Worm (Caenorhabditis elegans) whole organism, late embryonic: ENCODE results near the gene C46C2.5.

Experiments
- C08G9.2 ChIP-seq: sonication (generic microtip); optimal IDR thresholded peaks from 2 replicates; lab custom pipeline; 2016; ENCODE audit warnings: mild to moderate bottlenecking, missing genetic modification characterization, moderate library complexity, missing compliant biosample characterization
- C38D4.7 ChIP-seq: fragments of 200-800 bp; sonication (Bioruptor generic); optimal IDR thresholded peaks from 2 replicates; lab custom pipeline; 2018; ENCODE audit warnings: mild to moderate bottlenecking, missing genetic modification characterization, moderate library complexity, missing compliant biosample characterization
- F13H6.1 ChIP-seq: sonication (generic microtip); optimal IDR thresholded peaks from 2 replicates; lab custom pipeline; 2016; ENCODE audit warnings: missing genetic modification characterization, missing compliant biosample characterization
- K02D7.2 ChIP-seq: sonication (generic microtip); optimal IDR thresholded peaks from 2 replicates; lab custom pipeline; 2017; ENCODE audit warnings: mild to moderate bottlenecking, missing genetic modification characterization, missing compliant biosample characterization
- Y22D7AL.16 ChIP-seq: sonication (generic microtip); optimal IDR thresholded peaks from 2 replicates; lab custom pipeline; 2016; ENCODE audit warnings: missing genetic modification characterization, missing compliant biosample characterization
- ceh-14 ChIP-seq: sonication (generic microtip); optimal IDR thresholded peaks from 2 replicates; lab custom pipeline; 2016; ENCODE audit warnings: missing genotype, missing genetic modification characterization, missing compliant biosample characterization
- ceh-18 ChIP-seq: sonication (generic microtip); optimal IDR thresholded peaks from 2 replicates; lab custom pipeline; 2016; ENCODE audit warnings: missing genetic modification characterization, missing compliant biosample characterization
- ceh-2 ChIP-seq: sonication (generic microtip); optimal IDR thresholded peaks from 2 replicates; lab custom pipeline; 2016; ENCODE audit warnings: missing genotype, missing genetic modification characterization, missing compliant biosample characterization
- ceh-22 ChIP-seq: sonication (generic microtip); optimal IDR thresholded peaks from 2 replicates; lab custom pipeline; 2017; ENCODE audit warnings: missing biosample characterization, missing genetic modification characterization
- ceh-24 ChIP-seq: sonication (generic microtip); optimal IDR thresholded peaks from 2 replicates; lab custom pipeline; 2016; ENCODE audit warnings: mild to moderate bottlenecking, missing genetic modification characterization, missing compliant biosample characterization
- ceh-30 ChIP-seq: fragments of 150-350 bp; optimal IDR thresholded peaks from 2 replicates; lab custom pipeline; 2014; ENCODE audit warnings: missing biosample characterization, missing genetic modification characterization
- ceh-31 ChIP-seq: sonication (generic microtip); optimal IDR thresholded peaks from 2 replicates; lab custom pipeline; 2016; ENCODE audit warnings: missing genetic modification characterization, missing compliant biosample characterization
- ceh-45 ChIP-seq: fragments of 200-800 bp; sonication (Bioruptor generic); IDR thresholded peaks from 2 replicates; pipeline ENCODE4 v1.3.6; 2022; ENCODE audit warnings: missing genetic modification reagents, missing genetic modification characterization, missing compliant biosample characterization
- ceh-48 ChIP-seq: sonication (generic microtip); optimal IDR thresholded peaks from 2 replicates; lab custom pipeline; 2016; ENCODE audit warnings: missing genetic modification characterization, inconsistent platforms, missing compliant biosample characterization
- ceh-9 ChIP-seq: sonication (generic microtip); optimal IDR thresholded peaks from 2 replicates; lab custom pipeline; 2016; ENCODE audit warnings: mild to moderate bottlenecking, missing genetic modification characterization, inconsistent platforms, missing compliant biosample characterization
- dve-1 ChIP-seq: sonication (generic microtip); optimal IDR thresholded peaks from 2 replicates; lab custom pipeline; 2017; ENCODE audit warnings: antibody characterized with exemption, mild to moderate bottlenecking, missing genetic modification characterization, missing compliant biosample characterization
- elt-2 ChIP-seq: sonication (generic microtip); optimal IDR thresholded peaks from 2 replicates; lab custom pipeline; 2016; ENCODE audit warnings: missing genetic modification reagents, missing genetic modification characterization, missing compliant biosample characterization
- eyg-1 ChIP-seq: sonication (generic microtip); optimal IDR thresholded peaks from 2 replicates; lab custom pipeline; 2016; ENCODE audit warnings: missing genotype, missing genetic modification characterization, missing compliant biosample characterization
- fkh-6 ChIP-seq: sonication (generic microtip); optimal IDR thresholded peaks from 2 replicates; lab custom pipeline; 2016; ENCODE audit warnings: missing genetic modification characterization, missing compliant biosample characterization
- gmeb-2 ChIP-seq: sonication (generic microtip); optimal IDR thresholded peaks from 2 replicates; lab custom pipeline; 2016; ENCODE audit warnings: missing genetic modification characterization, inconsistent platforms, missing compliant biosample characterization
- hlh-13 ChIP-seq: fragments of 200-800 bp; sonication (Bioruptor generic); optimal IDR thresholded peaks from 2 replicates; lab custom pipeline; 2018; ENCODE audit warnings: mild to moderate bottlenecking, missing genetic modification characterization, missing compliant biosample characterization
- hlh-30 ChIP-seq: sonication (generic microtip); optimal IDR thresholded peaks from 2 replicates; lab custom pipeline; 2017; ENCODE audit warnings: antibody characterized with exemption, missing genetic modification characterization, missing compliant biosample characterization; ENCODE audit not compliant: insufficient read depth
- mec-3 ChIP-seq: sonication (generic microtip); optimal IDR thresholded peaks from 2 replicates; lab custom pipeline; 2016; ENCODE audit warnings: borderline replicate concordance, missing genetic modification characterization, missing compliant biosample characterization
- nfya-1 ChIP-seq: sonication (generic microtip); optimal IDR thresholded peaks from 2 replicates; lab custom pipeline; 2017; ENCODE audit warnings: missing genetic modification characterization, mild to moderate bottlenecking, missing compliant biosample characterization, antibody characterized with exemption, moderate library complexity
- nhr-11 ChIP-seq: fragments of 150-350 bp; optimal IDR thresholded peaks from 2 replicates; lab custom pipeline; 2014; ENCODE audit warnings: missing biosample characterization, missing genetic modification characterization
- nhr-232 ChIP-seq: sonication (generic microtip); optimal IDR thresholded peaks from 2 replicates; lab custom pipeline; 2016; ENCODE audit warnings: missing genetic modification characterization, missing compliant biosample characterization
- npax-4 ChIP-seq: sonication (generic microtip); optimal IDR thresholded peaks from 2 replicates; lab custom pipeline; 2016; ENCODE audit warnings: missing genetic modification characterization, missing compliant biosample characterization
- pag-3 ChIP-seq: sonication (generic microtip); optimal IDR thresholded peaks from 2 replicates; lab custom pipeline; 2016; ENCODE audit warnings: missing compliant biosample characterization, missing genetic modification characterization, borderline replicate concordance
- pha-2 ChIP-seq: sonication (generic microtip); optimal IDR thresholded peaks from 2 replicates; lab custom pipeline; 2017; ENCODE audit warnings: mild to moderate bottlenecking, missing genetic modification characterization, missing compliant biosample characterization
- pha-4 ChIP-seq: fragments of 150-350 bp; optimal IDR thresholded peaks from 2 replicates; lab custom pipeline; 2018; ENCODE audit warnings: missing biosample characterization, missing genetic modification reagents, missing genetic modification characterization
- ref-2 ChIP-seq: sonication (generic microtip); optimal IDR thresholded peaks from 2 replicates; lab custom pipeline; 2016; ENCODE audit warnings: missing genetic modification characterization, missing compliant biosample characterization
- syd-9 ChIP-seq: sonication (generic microtip); optimal IDR thresholded peaks from 2 replicates; lab custom pipeline; 2016; ENCODE audit warnings: mild to moderate bottlenecking, missing genetic modification characterization, moderate library complexity, missing compliant biosample characterization
- tbx-2 ChIP-seq: sonication (generic microtip); optimal IDR thresholded peaks from 2 replicates; lab custom pipeline; 2016; ENCODE audit warnings: missing genetic modification characterization, missing compliant biosample characterization
- ttx-3 ChIP-seq: sonication (generic microtip); optimal IDR thresholded peaks from 2 replicates; lab custom pipeline; 2016; ENCODE audit warnings: missing genetic modification reagents, missing genetic modification characterization, missing compliant biosample characterization
- unc-3 ChIP-seq, 2 experiments: fragments of 200-800 bp in 1 of 2; sonication (Bioruptor generic) in 1 of 2; sonication (generic microtip) in 1 of 2; conservative IDR thresholded peaks in 1 of 2; optimal IDR thresholded peaks in 1 of 2; 2 replicates each; pipeline versions ENCODE4 v1.3.6 to Lab custom; 2016 to 2022; ENCODE audit warnings: missing compliant biosample characterization in 2 of 2, missing genetic modification characterization in 2 of 2, missing genetic modification reagents in 1 of 2
- unc-42 ChIP-seq: sonication (generic microtip); optimal IDR thresholded peaks from 2 replicates; lab custom pipeline; 2016; ENCODE audit warnings: missing genotype, missing genetic modification characterization, missing compliant biosample characterization
- unc-55 ChIP-seq: sonication (generic microtip); optimal IDR thresholded peaks from 2 replicates; lab custom pipeline; 2017; ENCODE audit warnings: missing biosample characterization, missing genetic modification reagents, missing genetic modification characterization

C46C2.5 gene

DNA sequence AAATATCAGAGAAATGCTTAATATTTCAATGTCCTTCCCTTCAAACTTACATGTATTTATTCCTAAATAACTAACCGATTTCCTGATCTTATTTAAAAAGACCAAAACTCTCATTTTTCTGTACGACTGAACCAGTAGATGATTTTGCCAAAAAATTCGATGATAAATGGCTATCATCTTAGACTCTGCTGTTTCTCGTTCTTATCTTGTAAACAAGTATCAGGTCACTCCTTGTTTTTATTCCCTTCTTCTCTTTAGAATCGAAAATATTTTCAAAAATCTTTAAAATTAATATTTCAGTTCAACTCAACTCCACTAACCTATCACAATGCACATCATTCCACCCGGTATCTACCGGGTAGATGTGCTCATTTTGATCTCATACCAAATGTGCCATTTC is 25.0 kb upstream of the C46C2.5 start, which contains the start of gene C46C2.2:
Gene C46C2.2 (plus strand): TSS at position 301 of the 400 bp plus-strand sequence.
- no peak for TF ChIP-seq C38D4.7
- TF ChIP-seq eyg-1, result no peak
- TF ChIP-seq unc-3 (GFP tag; conservative IDR thresholded peaks at IDR 0.05; lab: Robert Waterston, UW), result no peak
- TF ChIP-seq unc-3 (tag; optimal IDR thresholded peaks at IDR 0.05; lab: Kevin White, UChicago), result no peak
- no peak for TF ChIP-seq syd-9 (tag; lab: Kevin White, UChicago)
- no peak for TF ChIP-seq ttx-3 (tag; lab: Kevin White, UChicago)
- no peak for TF ChIP-seq pha-4 (tag; lab: Kevin White, UChicago)
- TF ChIP-seq C08G9.2 (tag; lab: Kevin White, UChicago), result no peak
- no peak for TF ChIP-seq ref-2 (tag; lab: Kevin White, UChicago)
- no peak for TF ChIP-seq elt-2 (tag; lab: Kevin White, UChicago)
- TF ChIP-seq pha-2 (tag; lab: Kevin White, UChicago), result no peak
- TF ChIP-seq ceh-2 (tag; lab: Kevin White, UChicago), result no peak
- TF ChIP-seq ceh-45, result no peak
- TF ChIP-seq ceh-9 (tag; lab: Kevin White, UChicago), result no peak
- no peak for TF ChIP-seq pag-3 (tag; lab: Kevin White, UChicago)
- TF ChIP-seq fkh-6 (tag; lab: Kevin White, UChicago), result no peak
- TF ChIP-seq mec-3 (tag; lab: Kevin White, UChicago), result no peak
- TF ChIP-seq gmeb-2 (tag; lab: Kevin White, UChicago), result no peak
- TF ChIP-seq ceh-30 (tag; lab: Kevin White, UChicago), result no peak

DNA sequence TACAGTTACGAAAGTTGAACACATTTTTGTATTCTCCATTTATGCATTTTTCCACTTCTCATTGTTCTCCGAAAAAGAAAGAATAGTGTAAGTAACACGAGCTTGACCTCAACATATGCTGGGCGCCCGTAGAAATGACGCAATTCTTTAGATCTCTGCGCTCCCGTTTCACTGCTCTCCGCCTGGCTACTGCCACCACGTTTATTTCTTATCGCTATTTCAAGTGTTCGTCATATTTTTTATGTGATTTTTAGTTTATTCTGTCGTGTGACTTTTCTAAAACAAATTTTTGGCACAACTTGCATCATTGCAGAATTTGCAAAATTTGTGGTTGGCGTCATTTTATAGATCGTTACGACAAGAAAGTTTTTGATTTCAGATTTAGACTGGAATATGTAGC is 24.5 kb upstream of the C46C2.5 start:
- no peak for TF ChIP-seq nhr-11 (tag; lab: Kevin White, UChicago)
- TF ChIP-seq ceh-24 (tag; lab: Kevin White, UChicago), result no peak
- no peak for TF ChIP-seq K02D7.2 (tag; lab: Kevin White, UChicago)
- TF ChIP-seq npax-4 (tag; lab: Kevin White, UChicago), result no peak
- no peak for TF ChIP-seq C08G9.2 (tag; lab: Kevin White, UChicago)
- no peak for TF ChIP-seq ceh-30 (tag; lab: Kevin White, UChicago)
- TF ChIP-seq Y22D7AL.16, result no peak
- no peak for TF ChIP-seq unc-55
- no peak for TF ChIP-seq ceh-31
- no peak for TF ChIP-seq ceh-9 (tag; lab: Kevin White, UChicago)
- TF ChIP-seq F13H6.1 (tag; lab: Kevin White, UChicago), result no peak
- no peak for TF ChIP-seq ceh-14 (tag; lab: Kevin White, UChicago)
- no peak for TF ChIP-seq pha-4 (tag; lab: Kevin White, UChicago)
- TF ChIP-seq dve-1 (tag; lab: Kevin White, UChicago), result no peak
- no peak for TF ChIP-seq hlh-30 (tag; lab: Kevin White, UChicago)
- no peak for TF ChIP-seq eyg-1
- no peak for TF ChIP-seq ceh-18 (tag; lab: Kevin White, UChicago)
- no peak for TF ChIP-seq nhr-232 (tag; lab: Kevin White, UChicago)
- TF ChIP-seq elt-2 (tag; lab: Kevin White, UChicago), result no peak
- no peak for TF ChIP-seq hlh-13 (GFP tag; lab: Kevin White, UChicago)
- TF ChIP-seq, all 69 proteins: peak for 0

DNA sequence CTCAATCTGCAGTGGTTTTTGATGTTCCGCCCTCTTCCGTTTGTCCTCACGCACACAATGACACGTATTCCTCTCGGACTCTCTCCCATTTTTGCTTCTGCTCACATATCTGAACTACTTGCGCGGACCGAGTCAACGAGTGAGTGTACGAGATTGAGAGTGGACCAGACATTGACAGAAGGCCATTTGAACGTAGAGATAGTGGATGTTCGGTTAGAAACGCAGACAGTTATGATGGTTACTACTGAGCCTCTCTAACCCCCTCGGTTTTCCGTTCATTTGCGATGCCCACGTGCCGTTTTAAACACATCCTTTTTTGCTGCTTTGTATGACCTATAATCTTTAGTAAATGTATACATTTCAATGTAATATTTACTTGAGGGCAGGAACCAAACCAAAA is 24.0 kb upstream of the C46C2.5 start:
- TF ChIP-seq tbx-2 (tag; lab: Kevin White, UChicago), result peak; percentile 44
- TF ChIP-seq hlh-13 (GFP tag; lab: Kevin White, UChicago), result no peak
- TF ChIP-seq hlh-30 (tag; lab: Kevin White, UChicago), result peak; percentile 70
- TF ChIP-seq C38D4.7, result no peak
- peak; percentile 46 for TF ChIP-seq unc-42 (tag; lab: Kevin White, UChicago)
- peak; percentile 37 for TF ChIP-seq nfya-1 (tag; lab: Kevin White, UChicago)
- TF ChIP-seq ceh-31, result peak; percentile 68
- TF ChIP-seq nhr-232 (tag; lab: Kevin White, UChicago), result no peak

DNA sequence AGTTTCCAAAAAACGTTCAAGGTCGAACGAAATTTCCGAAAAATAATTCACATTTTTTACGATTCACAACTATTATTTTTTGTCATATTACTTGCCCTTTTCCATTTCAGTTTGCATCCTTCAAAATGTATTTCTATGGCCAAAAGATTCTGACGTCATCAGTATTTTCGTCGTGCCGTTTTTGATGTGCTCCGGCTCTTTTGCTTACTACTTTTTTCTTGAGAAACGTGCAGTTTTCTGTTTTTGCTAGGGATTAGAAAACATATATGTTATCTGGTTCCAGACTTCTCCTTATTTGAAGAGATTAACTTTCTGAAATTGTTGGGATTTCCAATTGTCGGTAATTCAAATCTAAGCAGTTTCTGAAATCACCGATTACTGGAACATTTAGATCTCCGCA is 23.4 kb upstream of the C46C2.5 start:
- TF ChIP-seq ceh-22 (tag; lab: Kevin White, UChicago), result no peak
- TF ChIP-seq ceh-48 (tag; lab: Kevin White, UChicago), result no peak
